Worm (Caenorhabditis elegans) whole organism, L2 larva: ENCODE measurements around the gene lat-1.

Source experiments
- C34F6.9 ChIP-seq: fragments of 150-350 bp; optimal IDR thresholded peaks from 2 replicates; lab custom pipeline; 2014; ENCODE audit warnings: missing biosample characterization, missing genetic modification characterization
- F13H6.1 ChIP-seq: sonication (generic microtip); optimal IDR thresholded peaks from 2 replicates; lab custom pipeline; 2016; ENCODE audit warnings: missing genetic modification characterization, missing compliant biosample characterization
- R02D3.7 ChIP-seq: fragments of 150-350 bp; optimal IDR thresholded peaks from 2 replicates; lab custom pipeline; 2014; ENCODE audit warnings: missing biosample characterization, missing genetic modification characterization
- Y55F3AM.14 ChIP-seq: fragments of 200-800 bp; sonication (Bioruptor generic); optimal IDR thresholded peaks from 2 replicates; lab custom pipeline; 2018; ENCODE audit warnings: mild to moderate bottlenecking, missing genetic modification characterization, missing compliant biosample characterization
- ZK546.5 ChIP-seq: sonication (generic microtip); optimal IDR thresholded peaks from 2 replicates; lab custom pipeline; 2017; ENCODE audit warnings: missing biosample characterization, missing genetic modification characterization
- aly-2 ChIP-seq: fragments of 150-350 bp; optimal IDR thresholded peaks from 2 replicates; lab custom pipeline; 2014; ENCODE audit warnings: missing biosample characterization, missing genetic modification characterization
- blmp-1 ChIP-seq: sonication (generic microtip); optimal IDR thresholded peaks from 2 replicates; lab custom pipeline; 2017; ENCODE audit warnings: missing genetic modification characterization, mild to moderate bottlenecking, missing compliant biosample characterization, antibody characterized with exemption, moderate library complexity; ENCODE audit not compliant: insufficient read depth
- ceh-16 ChIP-seq: fragments of 150-350 bp; optimal IDR thresholded peaks from 2 replicates; lab custom pipeline; 2014; ENCODE audit warnings: missing biosample characterization, missing genetic modification characterization
- crh-2 ChIP-seq: sonication (generic microtip); optimal IDR thresholded peaks from 2 replicates; lab custom pipeline; 2017; ENCODE audit warnings: missing biosample characterization, missing genetic modification characterization
- dmd-4 ChIP-seq: sonication (generic microtip); optimal IDR thresholded peaks from 2 replicates; lab custom pipeline; 2017; ENCODE audit warnings: missing biosample characterization, missing genetic modification characterization
- elt-1 ChIP-seq: fragments of 150-350 bp; optimal IDR thresholded peaks from 2 replicates; lab custom pipeline; 2014; ENCODE audit warnings: missing biosample characterization, missing genetic modification characterization
- fos-1 ChIP-seq: fragments of 150-350 bp; optimal IDR thresholded peaks from 2 replicates; lab custom pipeline; 2014; ENCODE audit warnings: missing biosample characterization, missing genetic modification characterization
- gmeb-1 ChIP-seq: fragments of 150-350 bp; optimal IDR thresholded peaks from 2 replicates; lab custom pipeline; 2014; ENCODE audit warnings: missing biosample characterization, missing genetic modification characterization
- lin-11 ChIP-seq: fragments of 150-350 bp; sonication (generic microtip); optimal IDR thresholded peaks from 2 replicates; lab custom pipeline; 2014; ENCODE audit warnings: missing biosample characterization, missing genetic modification characterization, inconsistent platforms, mixed read lengths
- lin-13 ChIP-seq: fragments of 150-350 bp; optimal IDR thresholded peaks from 2 replicates; lab custom pipeline; 2014; ENCODE audit warnings: missing biosample characterization, missing genetic modification reagents, missing genetic modification characterization
- lin-39 ChIP-seq: fragments of 150-350 bp; optimal IDR thresholded peaks from 2 replicates; lab custom pipeline; 2014; ENCODE audit warnings: missing biosample characterization, missing genetic modification reagents, missing genetic modification characterization
- mab-5 ChIP-seq: fragments of 150-350 bp; optimal IDR thresholded peaks from 2 replicates; lab custom pipeline; 2014; ENCODE audit warnings: missing biosample characterization, missing genetic modification characterization
- mbf-1 ChIP-seq: sonication (generic microtip); optimal IDR thresholded peaks from 2 replicates; lab custom pipeline; 2017; ENCODE audit warnings: missing biosample characterization, missing genetic modification characterization
- mdl-1 ChIP-seq, 2 experiments: fragments of 150-350 bp in 1 of 2; sonication (generic microtip) in 1 of 2; optimal IDR thresholded peaks; 2 replicates each; lab custom pipeline; 2017; ENCODE audit warnings: missing biosample characterization in 2 of 2, missing genetic modification characterization in 2 of 2
- nhr-10 ChIP-seq: sonication (generic microtip); optimal IDR thresholded peaks from 2 replicates; lab custom pipeline; 2017; ENCODE audit warnings: missing biosample characterization, missing genetic modification characterization
- nhr-11 ChIP-seq: fragments of 150-350 bp; optimal IDR thresholded peaks from 2 replicates; lab custom pipeline; 2014; ENCODE audit warnings: missing biosample characterization, missing genetic modification characterization
- nhr-129 ChIP-seq: fragments of 150-350 bp; optimal IDR thresholded peaks from 2 replicates; lab custom pipeline; 2014; ENCODE audit warnings: missing biosample characterization, missing genetic modification characterization
- nhr-23 ChIP-seq: fragments of 150-350 bp; optimal IDR thresholded peaks from 2 replicates; lab custom pipeline; 2014; ENCODE audit warnings: missing biosample characterization, missing genetic modification reagents, missing genetic modification characterization
- nhr-25 ChIP-seq: fragments of 150-350 bp; sonication (generic microtip); optimal IDR thresholded peaks from 3 replicates; lab custom pipeline; 2014; ENCODE audit warnings: missing biosample characterization, missing genetic modification characterization
- nhr-6 ChIP-seq: fragments of 150-350 bp; optimal IDR thresholded peaks from 2 replicates; lab custom pipeline; 2014; ENCODE audit warnings: missing biosample characterization, missing genetic modification characterization
- nhr-77 ChIP-seq: fragments of 150-350 bp; optimal IDR thresholded peaks from 2 replicates; lab custom pipeline; 2014; ENCODE audit warnings: missing biosample characterization, missing genetic modification characterization
- sem-4 ChIP-seq: fragments of 150-350 bp; optimal IDR thresholded peaks from 2 replicates; lab custom pipeline; 2014; ENCODE audit warnings: missing biosample characterization, missing genetic modification reagents, missing genetic modification characterization
- skn-1 ChIP-seq: sonication (generic microtip); optimal IDR thresholded peaks from 2 replicates; lab custom pipeline; 2017; ENCODE audit warnings: missing biosample characterization, missing genetic modification characterization
- sma-3 ChIP-seq: sonication (generic microtip); optimal IDR thresholded peaks from 2 replicates; lab custom pipeline; 2016; ENCODE audit warnings: missing genetic modification reagents, missing genetic modification characterization, missing compliant biosample characterization
- snpc-4 ChIP-seq: fragments of 150-350 bp; optimal IDR thresholded peaks from 2 replicates; lab custom pipeline; 2014; ENCODE audit warnings: missing biosample characterization, missing genetic modification characterization
- unc-39 ChIP-seq: fragments of 150-350 bp; optimal IDR thresholded peaks from 2 replicates; lab custom pipeline; 2014; ENCODE audit warnings: missing biosample characterization, missing genetic modification characterization
- unc-62 ChIP-seq: fragments of 150-350 bp; optimal IDR thresholded peaks from 2 replicates; lab custom pipeline; 2014; ENCODE audit warnings: missing biosample characterization, missing genetic modification reagents, missing genetic modification characterization
- zag-1 ChIP-seq: fragments of 150-350 bp; optimal IDR thresholded peaks from 2 replicates; lab custom pipeline; 2014; ENCODE audit warnings: missing biosample characterization, missing genetic modification characterization
- ztf-1 ChIP-seq: fragments of 200-800 bp; sonication (Bioruptor generic); conservative IDR thresholded peaks from 2 replicates; pipeline ENCODE4 v1.3.6; 2022; ENCODE audit warnings: missing genetic modification characterization, missing compliant biosample characterization
- ztf-11 ChIP-seq: sonication (generic microtip); optimal IDR thresholded peaks from 2 replicates; lab custom pipeline; 2017; ENCODE audit warnings: missing biosample characterization, missing genetic modification characterization
- ztf-4 ChIP-seq: fragments of 150-350 bp; optimal IDR thresholded peaks from 2 replicates; lab custom pipeline; 2014; ENCODE audit warnings: missing biosample characterization, missing genetic modification characterization

Gene lat-1

DNA sequence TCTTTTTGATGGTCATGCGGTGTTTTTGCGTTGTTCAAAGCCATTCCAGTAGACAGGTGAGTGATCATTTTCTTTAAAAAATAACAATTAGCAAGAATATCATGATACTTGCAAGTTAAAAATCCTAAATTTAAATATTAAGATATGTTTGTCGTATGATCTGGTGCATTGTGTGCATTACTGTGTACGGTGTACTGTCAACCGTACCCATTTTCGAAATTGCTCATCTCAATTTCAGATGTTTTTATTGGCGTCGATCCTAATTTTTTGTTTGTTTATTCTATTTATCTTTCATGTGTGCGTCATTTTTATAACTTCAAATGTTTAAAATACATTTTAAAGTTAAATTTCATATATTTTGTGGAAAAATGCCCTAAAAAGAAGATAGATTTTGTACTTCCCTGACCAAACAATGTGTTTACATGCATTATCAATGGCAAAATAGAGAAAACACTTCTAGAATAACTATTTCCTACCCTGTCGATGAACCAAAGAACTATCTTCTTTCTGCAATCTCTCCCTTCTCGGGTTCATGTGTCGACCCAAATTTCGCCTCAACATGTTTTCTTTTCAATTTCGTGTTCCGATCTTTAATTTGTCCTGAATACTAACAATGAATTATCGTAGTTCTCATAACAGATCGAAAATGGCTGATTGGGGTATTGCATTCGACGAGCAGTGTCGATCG is 12.2 kb upstream of the lat-1 start, which contains the start of the genes T07D4.5 and ddx-19 (continued):
- no peak for TF ChIP-seq skn-1 (tag; lab: Kevin White, UChicago)
- TF ChIP-seq ztf-1 (GFP tag; lab: Robert Waterston, UW): no peak
- TF ChIP-seq ztf-4 (tag; lab: Kevin White, UChicago): no peak
- TF ChIP-seq C34F6.9: peak; percentile 67
- peak; percentile 42 for TF ChIP-seq crh-2 (tag; lab: Kevin White, UChicago)
- no peak for TF ChIP-seq aly-2
- TF ChIP-seq lin-11 (tag; lab: Kevin White, UChicago): no peak
- no peak for TF ChIP-seq nhr-25 (tag; lab: Kevin White, UChicago)
- TF ChIP-seq nhr-77 (tag; lab: Kevin White, UChicago): no peak
- no peak for TF ChIP-seq mbf-1 (tag; lab: Kevin White, UChicago)
- no peak for TF ChIP-seq dmd-4
- TF ChIP-seq sma-3 (GFP tag; lab: Kevin White, UChicago): peak; percentile 42
- no peak for TF ChIP-seq unc-62 (GFP tag; lab: Kevin White, UChicago)
- TF ChIP-seq nhr-11 (tag; lab: Kevin White, UChicago): no peak
- TF ChIP-seq mab-5 (tag; lab: Kevin White, UChicago): no peak
- no peak for TF ChIP-seq zag-1 (tag; lab: Kevin White, UChicago)
- no peak for TF ChIP-seq ztf-11 (tag; lab: Kevin White, UChicago)
- no peak for TF ChIP-seq nhr-6 (tag; lab: Kevin White, UChicago)
- TF ChIP-seq Y55F3AM.14 (GFP tag; lab: Kevin White, UChicago): no peak
- no peak for TF ChIP-seq R02D3.7 (tag; lab: Kevin White, UChicago)
- no peak for TF ChIP-seq blmp-1 (tag; lab: Kevin White, UChicago)
- no peak for TF ChIP-seq elt-1 (tag; lab: Kevin White, UChicago)
- TF ChIP-seq nhr-129 (tag; lab: Kevin White, UChicago): peak; percentile 24
- no peak for TF ChIP-seq mdl-1 (tag; optimal IDR thresholded peaks at IDR 0.05; lab: Kevin White, UChicago)
- peak; percentile 29 for TF ChIP-seq gmeb-1 (tag; lab: Kevin White, UChicago)
- TF ChIP-seq F13H6.1 (tag; lab: Kevin White, UChicago): no peak

DNA sequence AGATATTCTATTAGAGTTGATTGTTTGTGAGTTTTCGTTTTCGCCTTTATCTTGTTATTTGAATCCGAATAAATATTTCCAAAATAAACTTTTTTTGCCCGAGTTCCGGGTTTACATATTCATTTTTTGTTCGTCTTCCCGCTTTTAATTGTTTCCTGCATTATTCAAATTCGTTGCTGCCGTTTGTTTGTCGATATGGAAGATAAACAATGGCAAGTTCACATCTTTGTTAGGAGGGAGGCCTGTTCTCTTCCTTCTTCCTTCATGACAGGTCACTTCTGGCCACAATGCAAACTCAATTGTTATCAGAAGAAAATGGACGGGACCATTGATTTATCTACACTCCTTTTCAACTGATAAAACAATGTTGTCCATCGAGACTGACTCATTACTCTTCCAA is 7.1 kb upstream of the lat-1 start:
- TF ChIP-seq nhr-23 (tag; lab: Kevin White, UChicago) (no peak), fos-1 (tag; lab: Kevin White, UChicago) (no peak), snpc-4 (tag; lab: Kevin White, UChicago) (no peak), ZK546.5 (tag; lab: Kevin White, UChicago) (no peak), mab-5 (tag; lab: Kevin White, UChicago) (no peak), Y55F3AM.14 (GFP tag; lab: Kevin White, UChicago) (no peak), zag-1 (tag; lab: Kevin White, UChicago) (no peak), nhr-11 (tag; lab: Kevin White, UChicago) (no peak), unc-39 (tag; lab: Kevin White, UChicago) (no peak), mbf-1 (tag; lab: Kevin White, UChicago) (no peak), blmp-1 (tag; lab: Kevin White, UChicago) (no peak), sem-4 (tag; lab: Kevin White, UChicago) (no peak), ceh-16 (tag; lab: Kevin White, UChicago) (no peak), lin-11 (tag; lab: Kevin White, UChicago) (no peak)
- TF ChIP-seq, all 48 proteins: peak for 0

DNA sequence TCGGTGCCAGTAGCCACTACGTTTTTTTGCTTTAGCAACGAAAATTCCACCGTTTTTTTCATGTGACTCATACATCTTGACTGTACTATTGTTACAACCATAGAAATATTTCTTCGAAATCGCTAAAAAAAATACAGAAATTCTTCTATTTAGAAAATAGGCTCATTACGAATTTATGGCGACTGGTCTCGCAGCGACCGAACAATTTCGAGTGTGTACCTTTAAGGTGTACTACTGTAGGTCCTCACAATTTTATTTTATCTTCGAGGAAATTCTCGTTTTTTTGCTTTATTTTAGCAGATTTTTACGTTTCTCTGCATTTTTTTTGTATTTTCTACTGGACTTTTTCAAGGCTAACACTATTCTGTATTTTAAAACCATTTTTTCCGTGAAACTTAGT is 6.6 kb upstream of the lat-1 start:
- TF ChIP-seq crh-2 (tag; lab: Kevin White, UChicago) (no peak), skn-1 (tag; lab: Kevin White, UChicago) (no peak), C34F6.9 (no peak), F13H6.1 (tag; lab: Kevin White, UChicago) (no peak), lin-13 (GFP tag; lab: Kevin White, UChicago) (no peak), lin-39 (tag; lab: Kevin White, UChicago) (no peak)
- TF ChIP-seq, all 48 proteins: peak for 0

DNA sequence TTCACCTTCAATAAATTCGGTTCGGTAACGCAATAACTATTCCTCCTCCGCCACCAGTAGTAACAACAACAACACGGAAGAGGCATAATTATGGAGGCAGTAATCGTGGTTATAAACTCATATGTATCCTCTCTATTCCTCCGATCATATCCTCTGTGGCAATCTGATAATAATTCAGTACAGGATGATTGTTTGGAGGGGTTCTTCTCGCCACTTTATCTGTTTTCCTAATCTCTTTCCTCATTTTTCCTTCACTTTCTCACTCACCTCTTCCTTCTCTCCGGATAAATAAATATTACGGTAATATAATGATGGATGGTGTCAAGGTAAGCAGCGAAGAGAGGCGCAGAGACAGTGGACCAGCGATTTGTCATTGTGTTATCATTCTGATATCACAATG is 6.1 kb upstream of the lat-1 start:
- TF ChIP-seq F13H6.1 (tag; lab: Kevin White, UChicago) (no peak), ceh-16 (tag; lab: Kevin White, UChicago) (no peak), nhr-10 (tag; lab: Kevin White, UChicago) (no peak), aly-2 (no peak)
